Fruit fly (Drosophila melanogaster) whole organism, wandering third instar larva: ENCODE data around the gene Ifrd1.
A peak's percentile ranks its signal among the peaks of the same experiment; 100 is the strongest.

Experiments
- Dfd ChIP-seq: fragments of >200 bp; optimal IDR thresholded peaks from 2 replicates; lab custom pipeline; 2017; ENCODE audit warnings: missing biosample characterization, missing genetic modification characterization
- psq ChIP-seq: fragments of 200-800 bp; sonication (Bioruptor generic); optimal IDR thresholded peaks from 3 replicates; lab custom pipeline; 2017; ENCODE audit warnings: missing biosample characterization, mild to moderate bottlenecking, missing genetic modification characterization, moderate library complexity

DNA sequence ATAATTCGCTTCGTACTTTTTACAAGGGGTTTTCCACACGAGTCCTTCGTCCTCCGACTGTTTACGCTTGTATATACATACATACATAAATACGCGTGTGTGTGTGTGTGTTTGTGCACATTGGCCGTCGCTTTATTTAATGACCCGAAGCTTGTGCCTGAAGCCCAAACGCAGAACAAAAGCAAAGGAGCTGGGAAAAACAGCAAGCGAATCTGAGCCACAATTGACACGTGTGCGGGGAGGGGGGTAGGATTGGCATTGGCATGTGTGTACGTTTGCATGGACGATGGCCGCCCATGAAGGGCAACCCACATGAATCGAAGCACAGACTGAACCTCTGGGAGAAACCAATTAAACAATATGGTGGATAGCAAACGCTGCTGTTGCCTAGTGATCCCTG lies 20.1 kb upstream of the Ifrd1 start:
- TF ChIP-seq Dfd (peak; percentile 81), psq (no peak)
